Worm (Caenorhabditis elegans) whole organism, midembryonic: ENCODE measurements around the gene W03C9.5.

Source experiments
- cog-1 ChIP-seq: sonication (generic microtip); optimal IDR thresholded peaks from 2 replicates; lab custom pipeline; 2016; ENCODE audit warnings: missing genetic modification characterization, missing compliant biosample characterization
- flt-1 ChIP-seq: fragments of 200-800 bp; sonication (Bioruptor generic); IDR thresholded peaks from 2 replicates; pipeline ENCODE4 v1.3.6; 2022; ENCODE audit warnings: missing genetic modification characterization, missing compliant biosample characterization
- klf-2 ChIP-seq: fragments of 200-800 bp; sonication (Bioruptor generic); conservative IDR thresholded peaks from 2 replicates; pipeline ENCODE4 v1.3.6; 2022; ENCODE audit warnings: missing genetic modification reagents, missing genetic modification characterization, missing compliant biosample characterization
- med-1 ChIP-seq: sonication (generic microtip); optimal IDR thresholded peaks from 2 replicates; lab custom pipeline; 2017; ENCODE audit warnings: missing genetic modification characterization, mild to moderate bottlenecking, missing compliant biosample characterization, antibody characterized with exemption, missing genetic modification reagents; ENCODE audit not compliant: insufficient read depth
- tab-1 ChIP-seq: fragments of 200-800 bp; sonication (Bioruptor generic); IDR thresholded peaks from 2 replicates; pipeline ENCODE4 v1.3.6; 2022; ENCODE audit warnings: missing genetic modification characterization, missing compliant biosample characterization
- ztf-23 ChIP-seq: fragments of 200-800 bp; sonication (Bioruptor generic); IDR thresholded peaks from 2 replicates; pipeline ENCODE4 v1.3.6; 2022; ENCODE audit warnings: missing genetic modification reagents, missing genetic modification characterization, missing compliant biosample characterization
- ztf-29 ChIP-seq: fragments of 200-800 bp; sonication (Bioruptor generic); IDR thresholded peaks from 2 replicates; pipeline ENCODE4 v1.3.6; 2022; ENCODE audit warnings: missing genetic modification reagents, missing genetic modification characterization, missing compliant biosample characterization

- TF ChIP-seq cog-1 (tag; lab: Kevin White, UChicago) (no peak), klf-2 (GFP tag; lab: Robert Waterston, UW) (no peak), tab-1 (no peak), ztf-29 (GFP tag; lab: Robert Waterston, UW) (no peak), ztf-23 (GFP tag; lab: Robert Waterston, UW) (no peak), flt-1 (GFP tag; lab: Robert Waterston, UW) (no peak), med-1 (GFP tag; lab: Kevin White, UChicago) (no peak)
Measured at ce11 chrII:11917530-11917952, 49.8 kb downstream of the W03C9.5 start.
